Worm (Caenorhabditis elegans): ENCODE results near the gene F56H9.2.

DNA sequence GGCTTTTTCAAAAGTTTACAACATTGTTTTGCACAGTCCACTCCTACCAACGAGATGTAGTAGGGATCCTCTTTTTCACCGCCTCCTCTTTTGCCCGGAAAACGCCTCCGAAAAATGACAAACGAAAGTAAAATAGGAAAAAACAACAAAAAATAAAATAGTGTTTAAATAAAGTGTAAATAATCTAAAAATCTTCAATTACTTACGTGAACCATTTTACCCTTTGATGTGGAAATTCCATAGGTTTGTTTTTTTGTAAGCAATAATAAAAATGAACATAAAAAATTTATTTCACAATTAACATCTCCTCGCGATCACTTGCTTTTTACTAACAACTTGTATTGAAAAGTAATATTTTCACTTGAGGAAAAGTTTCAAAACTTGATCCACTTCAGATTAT lies 49.4 kb upstream of the F56H9.2 start, which contains the start of gene C14C10.1:
- TF ChIP-seq dao-5 (tag; optimal IDR thresholded peaks at IDR 0.05) (no peak), him-1 (tag; optimal IDR thresholded peaks at IDR 0.05) (no peak)
